Fruit fly (Drosophila melanogaster) Kc167 (cell line): ENCODE data around the gene FASN1.

ENCODE experiments used
- Myc ChIP-seq: fragments of >200 bp; optimal IDR thresholded peaks from 2 replicates; lab custom pipeline; 2017; ENCODE audit warnings: missing external identifiers
- Sin3A ChIP-seq: fragments of >200 bp; optimal IDR thresholded peaks from 2 replicates; lab custom pipeline; 2018; ENCODE audit warnings: missing external identifiers
- h ChIP-seq: fragments of >200 bp; optimal IDR thresholded peaks from 3 replicates; lab custom pipeline; 2018; ENCODE audit warnings: missing external identifiers
- insv ChIP-seq: fragments of >200 bp; optimal IDR thresholded peaks from 3 replicates; lab custom pipeline; 2018; ENCODE audit warnings: missing external identifiers
- psq ChIP-seq: fragments of >200 bp; optimal IDR thresholded peaks from 2 replicates; lab custom pipeline; 2017; ENCODE audit warnings: missing external identifiers
- ttk ChIP-seq: sonication (Bioruptor generic); optimal IDR thresholded peaks from 2 replicates; lab custom pipeline; 2017; ENCODE audit warnings: missing external identifiers

FASN1 gene

dm6 chr2L:3056448-3056790 lies at the start of gene FASN1:
Gene FASN1 (plus strand): TSS chr2L:3056598.
- TF ChIP-seq ttk (lab: Kevin White, UChicago) (no peak), Myc (no peak), h (lab: Kevin White, UChicago) (no peak), psq (lab: Kevin White, UChicago) (no peak)

DNA sequence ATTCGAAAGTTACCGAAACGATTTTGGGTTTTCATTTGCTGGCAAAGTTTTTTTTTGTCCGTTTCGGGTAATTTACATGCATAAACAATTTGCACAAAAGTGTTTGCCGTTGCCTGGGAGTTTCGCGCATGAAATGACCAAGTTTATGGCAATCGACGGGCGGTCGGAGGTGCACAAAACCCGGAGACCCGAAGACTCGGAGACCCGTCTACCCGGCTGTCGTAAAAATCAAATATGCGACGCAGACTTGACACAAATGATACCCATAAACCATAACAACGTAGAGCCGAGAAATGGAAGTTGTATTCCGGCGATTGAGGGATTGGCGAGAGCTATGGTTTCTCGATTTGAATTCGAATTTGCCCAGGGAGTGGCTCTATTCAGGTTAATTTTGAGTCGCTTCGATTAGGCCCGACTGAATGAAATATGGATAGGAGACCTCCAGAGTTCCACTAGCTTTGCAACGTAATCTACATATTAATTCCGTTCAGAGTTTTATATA lies 49.4 kb upstream of the FASN1 start:
- no peak for TF ChIP-seq Myc
- TF ChIP-seq ttk (lab: Kevin White, UChicago), result no peak
- TF ChIP-seq h (lab: Kevin White, UChicago), result no peak

- no peak for TF ChIP-seq ttk (lab: Kevin White, UChicago)
- TF ChIP-seq psq (lab: Kevin White, UChicago), result no peak
- TF ChIP-seq insv (lab: Kevin White, UChicago), result no peak
- TF ChIP-seq Sin3A, result no peak
- no peak for TF ChIP-seq h (lab: Kevin White, UChicago)
- no peak for TF ChIP-seq Myc
Measured at dm6 chr2L:3009438-3009837, 47.0 kb upstream of the FASN1 start.

DNA sequence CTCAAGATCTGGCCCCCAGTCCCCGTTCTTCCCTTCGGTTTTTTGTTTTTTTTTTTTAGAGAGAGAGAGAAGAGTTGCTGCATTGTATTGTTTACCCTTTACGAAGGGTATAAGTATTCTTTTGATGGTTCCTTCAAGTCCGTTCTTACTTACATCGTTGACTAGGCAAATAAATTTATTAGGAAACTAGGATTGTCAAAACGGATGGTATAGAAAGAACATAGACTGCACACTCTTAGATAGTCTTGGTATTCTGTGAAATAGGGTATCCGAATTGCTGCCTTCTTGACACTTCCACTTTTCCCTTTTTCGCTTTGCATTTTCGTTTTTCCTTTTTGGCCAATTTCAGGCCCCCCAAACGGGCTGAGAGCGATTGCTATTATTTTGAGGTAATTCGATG lies 44.9 kb upstream of the FASN1 start:
- TF ChIP-seq Sin3A (no peak), Myc (no peak), psq (lab: Kevin White, UChicago) (no peak), h (lab: Kevin White, UChicago) (no peak), insv (lab: Kevin White, UChicago) (no peak), ttk (lab: Kevin White, UChicago) (no peak)

DNA sequence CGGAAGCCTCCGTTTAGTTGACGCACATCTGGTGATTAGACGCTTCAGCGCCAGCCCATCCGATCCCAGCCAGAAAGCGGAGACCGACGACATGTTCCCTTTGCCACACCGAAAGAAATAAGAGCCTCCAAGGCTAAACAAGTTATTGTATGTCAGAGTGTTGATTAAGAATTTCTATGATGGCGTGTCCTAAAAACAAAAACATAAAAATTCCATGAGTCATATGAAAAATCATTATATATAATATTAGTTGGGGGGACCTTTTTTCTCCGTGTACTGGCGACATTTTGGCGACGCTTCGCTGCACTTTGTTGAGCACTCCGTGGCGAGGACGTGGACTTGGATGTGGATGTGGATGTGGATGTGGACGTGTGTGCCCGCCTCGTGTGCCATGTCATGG lies 43.6 kb upstream of the FASN1 start:
- TF ChIP-seq Myc (no peak), h (lab: Kevin White, UChicago) (no peak), Sin3A (no peak), psq (lab: Kevin White, UChicago) (no peak), insv (lab: Kevin White, UChicago) (no peak)

DNA sequence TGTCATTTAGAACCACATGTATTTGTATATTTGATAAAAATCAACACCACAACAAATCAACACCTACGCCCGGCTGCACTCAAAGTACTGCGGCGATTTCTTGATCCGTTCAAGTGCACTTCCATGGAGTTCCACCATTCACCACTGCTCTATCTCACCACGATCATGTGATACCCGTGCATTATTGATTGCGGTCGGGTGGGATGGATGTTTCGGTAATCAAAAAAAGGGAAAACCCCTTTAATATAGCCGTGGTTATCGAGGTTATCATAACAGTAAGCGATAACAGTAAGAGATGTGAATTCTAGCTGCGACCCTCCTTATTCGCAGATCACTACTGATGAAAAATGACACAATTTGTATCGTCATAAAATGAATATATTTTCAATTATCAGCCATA lies 38.2 kb upstream of the FASN1 start, which contains the start of the genes CG17224 and CG17264:
Gene CG17224 (minus strand): TSS at position 97 of the 400 bp plus-strand sequence.
Gene CG17264 (plus strand): TSS at position 297 of the 400 bp plus-strand sequence.
- no peak for TF ChIP-seq psq (lab: Kevin White, UChicago)
- TF ChIP-seq insv (lab: Kevin White, UChicago), result no peak
- TF ChIP-seq h (lab: Kevin White, UChicago), result no peak
- no peak for TF ChIP-seq Sin3A
- no peak for TF ChIP-seq ttk (lab: Kevin White, UChicago)
- TF ChIP-seq Myc, result no peak

DNA sequence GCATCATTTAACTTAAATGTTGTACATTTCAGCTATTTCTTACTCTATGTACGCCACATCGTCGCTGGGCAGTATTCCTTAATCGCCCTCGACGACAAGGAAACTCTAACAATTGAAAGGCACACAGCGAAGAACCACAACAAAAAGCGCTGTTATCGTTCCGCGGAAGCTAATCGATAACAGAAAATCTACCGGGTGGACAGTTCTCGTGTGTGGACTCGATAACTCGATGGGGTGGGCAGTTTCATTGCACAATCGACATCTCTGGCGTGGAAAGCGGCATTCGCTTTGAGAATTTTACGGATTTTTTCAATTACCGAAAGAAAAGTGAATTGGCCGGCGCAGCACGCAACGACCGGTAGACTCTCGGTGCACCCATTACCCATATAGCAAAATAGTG lies 33.4 kb upstream of the FASN1 start, which contains the start of the genes alpha4GT1 and Prp40:
Gene alpha4GT1 (minus strand): TSS at position 156 of the 400 bp plus-strand sequence.
Gene Prp40 (plus strand): TSS at position 241 of the 400 bp plus-strand sequence.
- TF ChIP-seq Sin3A (no peak), insv (lab: Kevin White, UChicago) (no peak), Myc (no peak), h (lab: Kevin White, UChicago) (no peak), ttk (lab: Kevin White, UChicago) (no peak), psq (lab: Kevin White, UChicago) (no peak)

- TF ChIP-seq psq (lab: Kevin White, UChicago) (no peak), ttk (lab: Kevin White, UChicago) (no peak), h (lab: Kevin White, UChicago) (no peak), Sin3A (no peak)
Measured at dm6 chr2L:3029012-3029411, 27.4 kb upstream of the FASN1 start, which contains the start of the genes Sf3b2 and CG17219. Gene Sf3b2 (minus strand): TSS chr2L:3029168. Gene CG17219 (plus strand): TSS chr2L:3029253.

DNA sequence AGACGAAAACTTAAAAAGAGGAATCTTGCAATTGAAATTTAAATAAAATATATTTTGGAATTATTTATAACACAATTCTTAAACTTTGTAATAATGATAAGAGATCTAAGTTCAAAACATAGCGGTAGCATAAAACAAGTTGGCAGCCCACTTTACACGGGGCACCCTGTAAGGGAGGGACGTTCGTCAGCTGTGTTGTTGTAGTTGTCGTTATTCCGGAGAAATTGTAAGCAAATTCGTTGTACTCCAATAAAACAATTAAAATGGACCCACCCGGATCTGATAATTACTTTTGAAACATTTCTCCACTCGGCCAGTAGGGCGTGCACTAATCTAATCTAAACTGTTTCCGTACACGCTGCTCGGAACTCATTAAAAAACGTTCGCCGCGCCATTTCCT lies 26.0 kb upstream of the FASN1 start, which contains the start of gene GABPI:
Gene GABPI (plus strand): TSS at position 190 of the 400 bp plus-strand sequence.
- TF ChIP-seq Myc, result no peak
- TF ChIP-seq h (lab: Kevin White, UChicago), result no peak
- no peak for TF ChIP-seq Sin3A
- TF ChIP-seq insv (lab: Kevin White, UChicago), result no peak
- no peak for TF ChIP-seq psq (lab: Kevin White, UChicago)
- no peak for TF ChIP-seq ttk (lab: Kevin White, UChicago)

DNA sequence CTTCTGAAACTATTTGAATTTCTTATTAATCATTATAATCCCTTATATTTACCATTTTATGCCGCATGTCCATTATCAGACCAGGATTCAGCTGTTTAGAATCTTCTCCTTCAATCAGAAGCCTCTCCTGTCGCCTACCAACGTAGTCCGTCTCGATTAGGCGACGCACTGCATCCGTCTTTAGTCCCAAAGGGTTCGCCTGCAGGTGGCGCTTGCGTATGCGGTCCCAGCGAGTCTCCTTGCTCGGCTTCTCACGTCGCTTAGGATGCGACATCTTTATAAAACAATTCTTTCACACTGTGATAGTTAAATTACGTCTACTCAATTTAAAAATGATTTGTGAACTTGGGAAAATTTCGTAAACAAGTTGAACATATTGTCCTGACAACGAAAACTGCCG lies 21.4 kb upstream of the FASN1 start, which contains the start of gene CG17258:
Gene CG17258 (minus strand): TSS at position 380 of the 400 bp plus-strand sequence.
- TF ChIP-seq insv (lab: Kevin White, UChicago) (no peak), Myc (no peak), psq (lab: Kevin White, UChicago) (no peak), ttk (lab: Kevin White, UChicago) (no peak), h (lab: Kevin White, UChicago) (no peak)

- no peak for TF ChIP-seq h (lab: Kevin White, UChicago)
- no peak for TF ChIP-seq insv (lab: Kevin White, UChicago)
- no peak for TF ChIP-seq Sin3A
- no peak for TF ChIP-seq psq (lab: Kevin White, UChicago)
- no peak for TF ChIP-seq ttk (lab: Kevin White, UChicago)
- TF ChIP-seq Myc, result no peak
Measured at dm6 chr2L:3037153-3037579, 19.2 kb upstream of the FASN1 start, which contains the start of the genes CG17260 and SerRS. Gene CG17260 (plus strand): TSS chr2L:3037230. Gene SerRS (minus strand): TSS chr2L:3037403.

- TF ChIP-seq ttk (lab: Kevin White, UChicago) (no peak), insv (lab: Kevin White, UChicago) (no peak)
Measured at dm6 chr2L:3039774-3040173, 16.6 kb upstream of the FASN1 start, which contains the start of the genes cnir and CG17221. Gene cnir (minus strand): TSS chr2L:3039812. Gene CG17221 (plus strand): TSS chr2L:3039976.
